Worm (Caenorhabditis elegans): ENCODE results near the gene F40G9.6.

The F40G9.6 gene

ce11 chrIII:207023-207422 lies 27.7 kb downstream of the F40G9.6 start, which contains the start of gene W10C4.1:
Gene W10C4.1 (minus strand): TSS chrIII:207123.
- TF ChIP-seq lin-32 (GFP tag; optimal IDR thresholded peaks at IDR 0.05) (no peak), nhr-2 (tag; optimal IDR thresholded peaks at IDR 0.05) (no peak), ceh-39 (tag; optimal IDR thresholded peaks at IDR 0.05) (no peak), elt-3 (tag; optimal IDR thresholded peaks at IDR 0.05) (no peak), bed-3 (GFP tag; optimal IDR thresholded peaks at IDR 0.05) (no peak), unc-62 (GFP tag; optimal IDR thresholded peaks at IDR 0.05) (no peak), sptf-1 (tag; optimal IDR thresholded peaks at IDR 0.05) (no peak), tbx-8 (GFP tag; optimal IDR thresholded peaks at IDR 0.05) (no peak), lin-13 (tag; optimal IDR thresholded peaks at IDR 0.05) (no peak), snpc-4 (tag; optimal IDR thresholded peaks at IDR 0.05) (no peak)

DNA sequence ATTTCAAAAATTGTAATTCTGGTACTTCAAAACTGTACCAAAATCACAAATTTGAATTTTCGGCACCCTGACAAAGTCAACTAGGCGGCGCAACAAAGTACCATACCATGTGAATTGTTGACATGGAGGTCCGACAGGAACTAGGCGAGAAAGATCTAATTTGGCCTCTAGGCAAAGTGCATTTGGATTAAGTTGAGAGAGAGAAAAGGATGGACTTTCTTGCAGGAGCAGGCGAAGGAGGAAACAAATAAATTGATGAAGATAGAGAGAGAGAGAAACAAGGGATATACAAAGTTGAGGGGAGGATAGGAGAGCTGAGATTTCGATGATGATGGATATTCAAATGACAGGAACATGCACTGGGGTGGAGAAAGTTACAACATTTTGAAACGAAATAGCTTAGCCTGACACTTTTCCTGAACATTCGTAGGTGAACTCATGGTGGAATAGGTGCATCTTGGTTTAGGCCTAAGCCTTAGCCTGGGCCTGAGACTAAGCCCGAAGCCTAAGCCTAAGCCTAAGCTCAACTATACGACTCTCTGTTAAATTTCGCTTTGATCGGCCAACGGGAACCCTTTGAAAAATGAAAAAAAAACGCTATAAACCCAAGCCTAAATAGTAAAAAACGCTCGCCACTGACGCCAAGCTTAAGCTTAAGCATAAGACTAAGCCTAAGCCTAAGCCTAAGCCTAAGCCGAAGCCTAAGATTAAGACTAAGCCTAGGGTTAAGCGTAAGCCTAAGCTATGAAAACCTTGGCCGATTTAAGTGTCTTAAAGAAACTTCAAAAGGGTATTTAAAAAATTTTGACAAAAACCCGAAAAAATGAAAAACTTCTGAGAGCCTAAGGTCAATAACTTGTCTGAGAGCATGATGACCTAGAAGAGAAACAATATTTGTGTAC lies 29.7 kb downstream of the F40G9.6 start:
- TF ChIP-seq unc-62 (GFP tag; optimal IDR thresholded peaks at IDR 0.05) (peak; percentile 67), ces-1 (GFP tag; optimal IDR thresholded peaks at IDR 0.05) (peak; percentile 98), blmp-1 (tag; optimal IDR thresholded peaks at IDR 0.05) (no peak), lin-13 (tag; optimal IDR thresholded peaks at IDR 0.05) (no peak)

DNA sequence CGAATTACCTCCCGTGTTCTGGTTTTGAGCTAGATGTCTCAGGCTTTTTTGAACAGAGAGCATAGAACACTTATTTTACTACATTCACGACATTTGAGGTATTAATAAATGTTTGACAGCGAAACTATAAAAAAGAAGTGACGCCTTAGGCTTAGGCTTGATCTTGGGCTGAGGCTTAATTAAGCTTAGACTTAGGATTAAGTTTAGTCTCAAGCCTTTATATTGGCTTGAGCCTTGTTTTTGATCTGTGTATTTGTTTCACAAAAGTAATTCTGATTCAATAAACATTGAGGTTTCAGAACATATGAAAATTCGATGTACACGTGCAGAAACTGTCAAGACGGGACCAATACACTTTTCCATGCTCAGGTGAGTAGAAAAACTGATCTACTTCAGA lies 30.4 kb downstream of the F40G9.6 start, which contains the start of gene klp-20:
klp-20 (plus strand) TSS at position 298 of the 397 bp plus-strand sequence.
- TF ChIP-seq nhr-237 (tag; optimal IDR thresholded peaks at IDR 0.05) (no peak), unc-120 (tag; optimal IDR thresholded peaks at IDR 0.05; ENCODE audit: poor library complexity, severe bottlenecking) (no peak), elt-1 (tag; optimal IDR thresholded peaks at IDR 0.05; ENCODE audit: borderline replicate concordance, insufficient read depth) (no peak), snpc-4 (tag; optimal IDR thresholded peaks at IDR 0.05) (no peak), sptf-1 (tag; optimal IDR thresholded peaks at IDR 0.05) (no peak), unc-39 (tag; optimal IDR thresholded peaks at IDR 0.05) (no peak), ham-2 (GFP tag; optimal IDR thresholded peaks at IDR 0.05) (no peak), ceh-39 (tag; optimal IDR thresholded peaks at IDR 0.05) (no peak), hlh-1 (tag; optimal IDR thresholded peaks at IDR 0.05) (no peak), bed-3 (GFP tag; optimal IDR thresholded peaks at IDR 0.05) (no peak), cnd-1 (tag; optimal IDR thresholded peaks at IDR 0.05) (no peak), ztf-11 (tag; optimal IDR thresholded peaks at IDR 0.05) (no peak), ces-1 (GFP tag; optimal IDR thresholded peaks at IDR 0.05) (no peak), flh-1 (GFP tag; optimal IDR thresholded peaks at IDR 0.05) (no peak), nhr-2 (tag; optimal IDR thresholded peaks at IDR 0.05) (no peak), elt-3 (tag; optimal IDR thresholded peaks at IDR 0.05) (no peak), mep-1 (tag; optimal IDR thresholded peaks at IDR 0.05) (no peak), lin-13 (tag; optimal IDR thresholded peaks at IDR 0.05) (no peak)

- TF ChIP-seq ces-1 (GFP tag; optimal IDR thresholded peaks at IDR 0.05) (peak; percentile 77), lsy-2 (tag; optimal IDR thresholded peaks at IDR 0.05) (no peak), nhr-237 (tag; optimal IDR thresholded peaks at IDR 0.05) (no peak), mab-5 (tag; optimal IDR thresholded peaks at IDR 0.05) (no peak)
Measured at ce11 chrIII:211387-211786, 32.0 kb downstream of the F40G9.6 start.

DNA sequence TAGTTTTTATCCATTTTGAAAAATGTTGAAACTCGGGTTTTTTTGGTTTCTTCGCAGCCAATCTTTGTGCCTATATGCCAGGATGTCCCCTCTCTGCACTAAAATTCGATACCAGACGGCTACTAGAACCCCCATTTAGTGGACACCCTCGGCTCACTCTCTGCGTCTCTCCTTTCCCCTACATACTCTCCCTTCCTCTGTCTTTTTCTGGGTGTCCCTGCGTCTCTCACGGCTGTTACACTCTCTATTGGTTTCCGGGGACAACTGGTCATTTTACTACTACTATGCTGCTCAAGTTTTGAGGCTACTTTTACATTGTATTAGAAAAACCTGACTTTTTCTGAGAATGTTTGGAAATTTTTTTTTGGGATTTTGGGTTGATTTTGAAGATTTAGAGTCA lies 41.0 kb downstream of the F40G9.6 start:
- TF ChIP-seq unc-120 (tag; optimal IDR thresholded peaks at IDR 0.05; ENCODE audit: poor library complexity, severe bottlenecking) = peak; percentile 63
- TF ChIP-seq hlh-1 (tag; optimal IDR thresholded peaks at IDR 0.05) = peak; percentile 75
- peak; percentile 32 for TF ChIP-seq sptf-1 (tag; optimal IDR thresholded peaks at IDR 0.05)
- no peak for TF ChIP-seq mab-5 (tag; optimal IDR thresholded peaks at IDR 0.05)
- TF ChIP-seq ces-1 (GFP tag; optimal IDR thresholded peaks at IDR 0.05) = peak; percentile 57
- TF ChIP-seq zip-8 (tag; optimal IDR thresholded peaks at IDR 0.05) = no peak

DNA sequence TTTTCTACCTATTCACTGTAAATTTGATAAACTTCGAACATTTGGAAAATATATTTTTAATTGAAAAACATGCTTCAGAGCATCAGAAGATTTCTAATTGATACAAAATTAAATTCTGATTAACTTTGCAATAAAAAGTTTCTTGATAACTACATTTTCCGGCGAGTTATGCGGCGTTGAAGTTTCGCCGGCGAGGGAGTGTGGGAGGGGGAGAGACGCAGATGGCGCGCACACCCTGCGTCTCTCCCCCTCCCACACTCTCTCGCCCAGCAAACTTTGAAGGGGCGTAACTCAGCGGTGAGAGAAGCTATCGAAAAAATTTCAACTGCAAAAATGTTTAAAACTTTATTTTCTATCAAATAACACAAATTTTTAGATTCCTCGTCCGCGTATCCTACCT lies 43.2 kb downstream of the F40G9.6 start:
- TF ChIP-seq drap-1 (GFP tag; optimal IDR thresholded peaks at IDR 0.05) (no peak), ces-1 (GFP tag; optimal IDR thresholded peaks at IDR 0.05) (no peak), tbx-8 (GFP tag; optimal IDR thresholded peaks at IDR 0.05) (no peak), unc-39 (tag; optimal IDR thresholded peaks at IDR 0.05) (no peak), hlh-1 (tag; optimal IDR thresholded peaks at IDR 0.05) (no peak), mep-1 (tag; optimal IDR thresholded peaks at IDR 0.05) (no peak)
